Worm (Caenorhabditis elegans): Measurements from ENCODE around the gene Y41C4A.6.

Gene Y41C4A.6

ce11 chrIII:11701863-11702262 lies 5.5 kb downstream of the Y41C4A.6 start:
- TF ChIP-seq ceh-45 (GFP tag; IDR thresholded peaks at IDR 0.05) (0 out of 2 replicates have a peak, but pooled peaks have one; percentile 4), ceh-6 (GFP tag; optimal IDR thresholded peaks at IDR 0.05) (peak; percentile 7), sdc-2 (tag; optimal IDR thresholded peaks at IDR 0.05) (no peak), che-1 (tag; optimal IDR thresholded peaks at IDR 0.05) (no peak), K02D7.2 (tag; optimal IDR thresholded peaks at IDR 0.05) (peak; percentile 31), mec-3 (tag; optimal IDR thresholded peaks at IDR 0.05; ENCODE audit: borderline replicate concordance) (peak; percentile 17), nhr-232 (tag; optimal IDR thresholded peaks at IDR 0.05) (peak; percentile 6)

DNA sequence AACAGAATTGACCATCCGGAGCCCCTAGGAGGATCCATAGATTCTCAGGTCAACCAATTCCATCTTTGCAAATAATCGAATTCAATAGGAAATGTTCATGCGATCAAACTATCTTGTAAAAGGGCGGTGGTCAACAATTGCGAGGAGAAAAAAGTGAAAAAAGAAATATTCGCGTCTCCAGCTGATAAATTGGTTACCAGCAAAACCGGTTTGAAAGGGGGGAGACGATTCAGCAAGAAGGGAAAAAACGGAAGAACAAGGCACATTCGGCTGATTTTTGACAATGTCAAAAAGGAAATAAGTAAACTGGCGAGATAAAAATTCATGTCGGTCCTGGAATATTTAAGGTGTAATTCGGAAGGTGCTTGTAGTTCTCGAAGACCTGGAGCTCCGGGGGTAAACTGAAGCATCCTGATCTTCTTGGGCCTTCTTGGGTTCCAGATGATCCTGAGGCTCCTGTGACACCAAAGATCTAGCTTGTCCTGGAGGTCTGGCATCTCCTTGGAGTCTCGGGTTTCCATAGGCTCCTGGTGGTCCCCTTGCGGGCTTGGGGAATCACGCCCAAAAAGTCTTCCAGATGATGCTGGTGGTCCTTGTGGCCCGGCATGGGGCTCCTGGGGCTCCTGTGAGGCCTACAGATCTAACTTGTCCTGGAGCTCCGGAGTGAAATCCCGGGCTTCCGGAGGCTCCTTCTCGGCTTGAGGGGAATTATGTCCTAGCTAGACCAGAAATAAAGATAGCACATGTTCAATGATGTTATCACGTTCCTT lies 6.8 kb downstream of the Y41C4A.6 start:
- TF ChIP-seq nhr-232 (tag; optimal IDR thresholded peaks at IDR 0.05) (no peak), ztf-16 (tag; optimal IDR thresholded peaks at IDR 0.05) (no peak)

DNA sequence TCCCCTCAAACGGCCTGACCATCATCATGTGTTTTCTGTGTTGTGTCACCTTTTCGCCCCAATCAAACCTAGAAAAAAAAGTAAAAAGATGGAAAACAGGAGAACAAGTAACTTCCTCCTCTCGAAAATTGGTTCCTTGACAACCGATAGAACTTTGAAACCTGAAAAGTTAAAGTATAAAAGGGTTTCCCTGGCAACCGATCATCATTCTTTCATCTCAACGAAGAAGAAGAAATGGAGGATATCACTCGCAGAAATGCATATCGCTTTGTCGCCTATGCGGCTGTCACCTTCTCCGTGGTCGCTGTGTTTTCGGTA lies 7.4 kb downstream of the Y41C4A.6 start, which contains the start of gene col-95:
TSS of gene col-95 (plus strand) at position 219 of the 318 bp plus-strand sequence.
- TF ChIP-seq odd-2 (tag; optimal IDR thresholded peaks at IDR 0.05), result no peak
- TF ChIP-seq ttx-3 (tag; optimal IDR thresholded peaks at IDR 0.05), result no peak
- no peak for TF ChIP-seq madf-2 (tag; optimal IDR thresholded peaks at IDR 0.05)
- TF ChIP-seq unc-86 (tag; optimal IDR thresholded peaks at IDR 0.05), result no peak
- TF ChIP-seq ceh-24 (tag; optimal IDR thresholded peaks at IDR 0.05), result no peak
- TF ChIP-seq ets-4 (tag; optimal IDR thresholded peaks at IDR 0.05), result no peak
- no peak for TF ChIP-seq gmeb-2 (tag; optimal IDR thresholded peaks at IDR 0.05)
- no peak for TF ChIP-seq K09A11.1 (tag; optimal IDR thresholded peaks at IDR 0.05; ENCODE audit: insufficient read depth)
- no peak for TF ChIP-seq F13H6.1 (tag; optimal IDR thresholded peaks at IDR 0.05)
- no peak for TF ChIP-seq hlh-6 (tag; optimal IDR thresholded peaks at IDR 0.05)
- no peak for TF ChIP-seq fkh-6 (tag; optimal IDR thresholded peaks at IDR 0.05)
- TF ChIP-seq pag-3 (tag; optimal IDR thresholded peaks at IDR 0.05; ENCODE audit: borderline replicate concordance), result no peak
- TF ChIP-seq T23F11.4 (GFP tag; optimal IDR thresholded peaks at IDR 0.05), result no peak

DNA sequence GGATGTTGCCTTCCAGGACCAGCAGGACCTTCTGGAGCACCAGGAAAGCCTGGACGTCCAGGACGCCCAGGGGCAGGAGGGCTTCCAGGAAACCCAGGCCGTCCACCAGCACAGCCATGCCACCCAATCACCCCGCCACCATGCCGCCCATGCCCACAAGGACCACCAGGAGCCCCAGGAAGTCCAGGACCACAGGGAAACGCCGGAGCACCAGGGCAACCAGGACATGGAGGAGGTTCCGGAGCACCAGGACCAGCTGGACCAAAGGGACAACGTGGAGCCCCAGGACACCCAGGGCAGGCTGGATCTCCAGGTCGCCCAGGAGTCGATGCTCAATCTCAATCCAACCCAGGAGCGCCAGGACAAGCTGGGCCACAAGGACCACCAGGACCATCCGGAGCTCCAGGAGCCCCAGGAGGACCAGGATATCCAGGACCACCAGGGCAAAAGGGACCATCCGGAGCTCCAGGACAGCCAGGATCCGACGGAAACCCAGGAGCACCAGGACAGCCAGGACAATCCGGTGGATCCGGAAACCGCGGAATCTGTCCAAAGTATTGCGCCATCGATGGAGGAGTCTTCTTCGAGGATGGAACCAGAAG lies 8.1 kb downstream of the Y41C4A.6 start:
- TF ChIP-seq sox-4 (tag; optimal IDR thresholded peaks at IDR 0.05) (no peak), unc-3 (GFP tag; conservative IDR thresholded peaks at IDR 0.05) (no peak), unc-3 (tag; optimal IDR thresholded peaks at IDR 0.05) (no peak), ahr-1 (tag; optimal IDR thresholded peaks at IDR 0.05) (no peak), mec-3 (tag; optimal IDR thresholded peaks at IDR 0.05; ENCODE audit: borderline replicate concordance) (no peak), che-1 (tag; optimal IDR thresholded peaks at IDR 0.05) (no peak), odd-2 (tag; optimal IDR thresholded peaks at IDR 0.05) (no peak), sdc-2 (tag; optimal IDR thresholded peaks at IDR 0.05) (peak; percentile 11), elt-2 (tag; optimal IDR thresholded peaks at IDR 0.05) (no peak), dmd-4 (tag; optimal IDR thresholded peaks at IDR 0.05; ENCODE audit: borderline replicate concordance) (no peak), ceh-24 (tag; optimal IDR thresholded peaks at IDR 0.05) (no peak), lin-11 (tag; optimal IDR thresholded peaks at IDR 0.05) (no peak), C08G9.2 (tag; optimal IDR thresholded peaks at IDR 0.05) (no peak), K09A11.1 (tag; optimal IDR thresholded peaks at IDR 0.05; ENCODE audit: insufficient read depth) (no peak), elt-4 (tag; optimal IDR thresholded peaks at IDR 0.05) (peak; percentile 33)

DNA sequence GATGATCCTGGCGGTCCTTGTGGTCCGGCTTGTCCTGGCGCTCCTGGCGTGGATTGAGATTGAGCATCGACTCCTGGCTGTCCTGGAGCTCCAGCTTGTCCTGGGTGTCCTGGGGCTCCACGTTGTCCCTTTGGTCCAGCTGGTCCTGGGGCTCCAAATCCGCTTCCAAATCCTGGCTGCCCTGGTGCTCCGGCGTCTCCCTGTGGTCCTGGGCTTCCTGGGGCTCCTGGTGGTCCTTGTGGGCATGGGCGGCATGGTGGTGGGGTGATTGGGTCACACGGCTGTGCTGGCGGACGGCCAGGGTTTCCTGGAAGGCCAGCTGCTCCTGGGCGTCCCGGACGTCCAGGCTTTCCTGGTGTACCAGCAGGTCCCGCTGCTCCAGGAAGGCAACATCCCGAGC lies 9.6 kb downstream of the Y41C4A.6 start:
- no peak for TF ChIP-seq hlh-30 (tag; optimal IDR thresholded peaks at IDR 0.05; ENCODE audit: insufficient read depth)
- TF ChIP-seq ama-1 (optimal IDR thresholded peaks at IDR 0.05), result no peak
- TF ChIP-seq mec-3 (tag; optimal IDR thresholded peaks at IDR 0.05; ENCODE audit: borderline replicate concordance), result peak; percentile 21
- TF ChIP-seq ceh-31 (tag; optimal IDR thresholded peaks at IDR 0.05), result peak; percentile 6
- peak; percentile 8 for TF ChIP-seq hlh-6 (tag; optimal IDR thresholded peaks at IDR 0.05)

All from whole organism, late embryonic.